Worm (Caenorhabditis elegans) whole organism, L2 larva: ENCODE data around the gene srd-38.

Source experiments
- C34F6.9 ChIP-seq: fragments of 150-350 bp; optimal IDR thresholded peaks from 2 replicates; lab custom pipeline; 2014; ENCODE audit warnings: missing biosample characterization, missing genetic modification characterization
- F13H6.1 ChIP-seq: sonication (generic microtip); optimal IDR thresholded peaks from 2 replicates; lab custom pipeline; 2016; ENCODE audit warnings: missing genetic modification characterization, missing compliant biosample characterization
- R02D3.7 ChIP-seq: fragments of 150-350 bp; optimal IDR thresholded peaks from 2 replicates; lab custom pipeline; 2014; ENCODE audit warnings: missing biosample characterization, missing genetic modification characterization
- Y55F3AM.14 ChIP-seq: fragments of 200-800 bp; sonication (Bioruptor generic); optimal IDR thresholded peaks from 2 replicates; lab custom pipeline; 2018; ENCODE audit warnings: mild to moderate bottlenecking, missing genetic modification characterization, missing compliant biosample characterization
- ZK546.5 ChIP-seq: sonication (generic microtip); optimal IDR thresholded peaks from 2 replicates; lab custom pipeline; 2017; ENCODE audit warnings: missing biosample characterization, missing genetic modification characterization
- alr-1 ChIP-seq: fragments of 150-350 bp; optimal IDR thresholded peaks from 2 replicates; lab custom pipeline; 2014; ENCODE audit warnings: missing biosample characterization, missing genetic modification characterization
- aly-2 ChIP-seq: fragments of 150-350 bp; optimal IDR thresholded peaks from 2 replicates; lab custom pipeline; 2014; ENCODE audit warnings: missing biosample characterization, missing genetic modification characterization
- ama-1 ChIP-seq: fragments of 150-350 bp; optimal IDR thresholded peaks from 2 replicates; lab custom pipeline; 2018; ENCODE audit warnings: inconsistent platforms
- blmp-1 ChIP-seq: sonication (generic microtip); optimal IDR thresholded peaks from 2 replicates; lab custom pipeline; 2017; ENCODE audit warnings: missing genetic modification characterization, mild to moderate bottlenecking, missing compliant biosample characterization, antibody characterized with exemption, moderate library complexity; ENCODE audit not compliant: insufficient read depth
- ceh-16 ChIP-seq: fragments of 150-350 bp; optimal IDR thresholded peaks from 2 replicates; lab custom pipeline; 2014; ENCODE audit warnings: missing biosample characterization, missing genetic modification characterization
- crh-2 ChIP-seq: sonication (generic microtip); optimal IDR thresholded peaks from 2 replicates; lab custom pipeline; 2017; ENCODE audit warnings: missing biosample characterization, missing genetic modification characterization
- dmd-4 ChIP-seq: sonication (generic microtip); optimal IDR thresholded peaks from 2 replicates; lab custom pipeline; 2017; ENCODE audit warnings: missing biosample characterization, missing genetic modification characterization
- elt-1 ChIP-seq: fragments of 150-350 bp; optimal IDR thresholded peaks from 2 replicates; lab custom pipeline; 2014; ENCODE audit warnings: missing biosample characterization, missing genetic modification characterization
- fos-1 ChIP-seq: fragments of 150-350 bp; optimal IDR thresholded peaks from 2 replicates; lab custom pipeline; 2014; ENCODE audit warnings: missing biosample characterization, missing genetic modification characterization
- gmeb-1 ChIP-seq: fragments of 150-350 bp; optimal IDR thresholded peaks from 2 replicates; lab custom pipeline; 2014; ENCODE audit warnings: missing biosample characterization, missing genetic modification characterization
- lin-13 ChIP-seq: fragments of 150-350 bp; optimal IDR thresholded peaks from 2 replicates; lab custom pipeline; 2014; ENCODE audit warnings: missing biosample characterization, missing genetic modification reagents, missing genetic modification characterization
- lin-39 ChIP-seq: fragments of 150-350 bp; optimal IDR thresholded peaks from 2 replicates; lab custom pipeline; 2014; ENCODE audit warnings: missing biosample characterization, missing genetic modification reagents, missing genetic modification characterization
- mab-5 ChIP-seq: fragments of 150-350 bp; optimal IDR thresholded peaks from 2 replicates; lab custom pipeline; 2014; ENCODE audit warnings: missing biosample characterization, missing genetic modification characterization
- mbf-1 ChIP-seq: sonication (generic microtip); optimal IDR thresholded peaks from 2 replicates; lab custom pipeline; 2017; ENCODE audit warnings: missing biosample characterization, missing genetic modification characterization
- mdl-1 ChIP-seq, 2 experiments: fragments of 150-350 bp in 1 of 2; sonication (generic microtip) in 1 of 2; optimal IDR thresholded peaks; 2 replicates each; lab custom pipeline; 2017; ENCODE audit warnings: missing biosample characterization in 2 of 2, missing genetic modification characterization in 2 of 2
- nhr-10 ChIP-seq: sonication (generic microtip); optimal IDR thresholded peaks from 2 replicates; lab custom pipeline; 2017; ENCODE audit warnings: missing biosample characterization, missing genetic modification characterization
- nhr-11 ChIP-seq: fragments of 150-350 bp; optimal IDR thresholded peaks from 2 replicates; lab custom pipeline; 2014; ENCODE audit warnings: missing biosample characterization, missing genetic modification characterization
- nhr-12 ChIP-seq: fragments of 150-350 bp; optimal IDR thresholded peaks from 2 replicates; lab custom pipeline; 2014; ENCODE audit warnings: missing biosample characterization, missing genetic modification characterization
- nhr-129 ChIP-seq: fragments of 150-350 bp; optimal IDR thresholded peaks from 2 replicates; lab custom pipeline; 2014; ENCODE audit warnings: missing biosample characterization, missing genetic modification characterization
- nhr-21 ChIP-seq: fragments of 150-350 bp; optimal IDR thresholded peaks from 2 replicates; lab custom pipeline; 2014; ENCODE audit warnings: missing biosample characterization, missing genetic modification characterization
- nhr-23 ChIP-seq: fragments of 150-350 bp; optimal IDR thresholded peaks from 2 replicates; lab custom pipeline; 2014; ENCODE audit warnings: missing biosample characterization, missing genetic modification reagents, missing genetic modification characterization
- nhr-237 ChIP-seq: fragments of 150-350 bp; optimal IDR thresholded peaks from 2 replicates; lab custom pipeline; 2014; ENCODE audit warnings: missing biosample characterization, missing genetic modification characterization
- nhr-25 ChIP-seq: fragments of 150-350 bp; sonication (generic microtip); optimal IDR thresholded peaks from 3 replicates; lab custom pipeline; 2014; ENCODE audit warnings: missing biosample characterization, missing genetic modification characterization
- nhr-77 ChIP-seq: fragments of 150-350 bp; optimal IDR thresholded peaks from 2 replicates; lab custom pipeline; 2014; ENCODE audit warnings: missing biosample characterization, missing genetic modification characterization
- sem-4 ChIP-seq: fragments of 150-350 bp; optimal IDR thresholded peaks from 2 replicates; lab custom pipeline; 2014; ENCODE audit warnings: missing biosample characterization, missing genetic modification reagents, missing genetic modification characterization
- sma-3 ChIP-seq: sonication (generic microtip); optimal IDR thresholded peaks from 2 replicates; lab custom pipeline; 2016; ENCODE audit warnings: missing genetic modification reagents, missing genetic modification characterization, missing compliant biosample characterization
- sma-9 ChIP-seq, 2 experiments: fragments of 150-350 bp in 1 of 2; sonication (generic microtip) in 1 of 2; optimal IDR thresholded peaks; 2 replicates each; lab custom pipeline; 2014 to 2016; ENCODE audit warnings: missing genetic modification characterization in 2 of 2, mild to moderate bottlenecking in 1 of 2, missing biosample characterization in 1 of 2, missing compliant biosample characterization in 1 of 2, missing genetic modification reagents in 1 of 2, moderate library complexity in 1 of 2
- unc-39 ChIP-seq: fragments of 150-350 bp; optimal IDR thresholded peaks from 2 replicates; lab custom pipeline; 2014; ENCODE audit warnings: missing biosample characterization, missing genetic modification characterization
- unc-55 ChIP-seq: fragments of 150-350 bp; sonication (generic microtip); optimal IDR thresholded peaks from 3 replicates; lab custom pipeline; 2014; ENCODE audit warnings: missing biosample characterization, missing genetic modification reagents, missing genetic modification characterization
- unc-62 ChIP-seq: fragments of 150-350 bp; optimal IDR thresholded peaks from 2 replicates; lab custom pipeline; 2014; ENCODE audit warnings: missing biosample characterization, missing genetic modification reagents, missing genetic modification characterization
- zag-1 ChIP-seq: fragments of 150-350 bp; optimal IDR thresholded peaks from 2 replicates; lab custom pipeline; 2014; ENCODE audit warnings: missing biosample characterization, missing genetic modification characterization
- ztf-4 ChIP-seq: fragments of 150-350 bp; optimal IDR thresholded peaks from 2 replicates; lab custom pipeline; 2014; ENCODE audit warnings: missing biosample characterization, missing genetic modification characterization

Gene srd-38

ce11 chrX:13283462-13283861 lies 8.1 kb upstream of the srd-38 start:
- TF ChIP-seq nhr-23 (tag; lab: Kevin White, UChicago) (no peak), dmd-4 (tag; lab: Kevin White, UChicago) (no peak), mdl-1 (tag; optimal IDR thresholded peaks at IDR 0.05; lab: Kevin White, UChicago) (no peak), ama-1 (no peak), lin-39 (no peak), fos-1 (tag; lab: Kevin White, UChicago) (no peak), lin-13 (GFP tag; lab: Kevin White, UChicago) (no peak), alr-1 (no peak), mab-5 (tag; lab: Kevin White, UChicago) (no peak), ztf-4 (tag; lab: Kevin White, UChicago) (no peak), nhr-11 (no peak), crh-2 (peak; percentile 7), sma-3 (GFP tag; lab: Kevin White, UChicago) (no peak), elt-1 (tag; lab: Kevin White, UChicago) (no peak), unc-55 (GFP tag; lab: Kevin White, UChicago) (no peak), unc-39 (tag; lab: Kevin White, UChicago) (no peak), nhr-129 (no peak), mbf-1 (no peak), sem-4 (tag; lab: Kevin White, UChicago) (no peak), ZK546.5 (no peak), nhr-25 (tag; lab: Kevin White, UChicago) (no peak), sma-9 (GFP tag; optimal IDR thresholded peaks at IDR 0.05; lab: Kevin White, UChicago) (peak; percentile 19), sma-9 (tag; optimal IDR thresholded peaks at IDR 0.05; lab: Kevin White, UChicago) (no peak), ceh-16 (tag; lab: Kevin White, UChicago) (no peak), nhr-10 (tag; lab: Kevin White, UChicago) (no peak), R02D3.7 (tag; lab: Kevin White, UChicago) (no peak), F13H6.1 (tag; lab: Kevin White, UChicago) (no peak), nhr-21 (tag; lab: Kevin White, UChicago) (peak; percentile 1)

- TF ChIP-seq sma-9 (GFP tag; optimal IDR thresholded peaks at IDR 0.05; lab: Kevin White, UChicago) (no peak), sma-9 (tag; optimal IDR thresholded peaks at IDR 0.05; lab: Kevin White, UChicago) (no peak), nhr-10 (tag; lab: Kevin White, UChicago) (no peak), nhr-11 (no peak), mab-5 (tag; lab: Kevin White, UChicago) (no peak), elt-1 (tag; lab: Kevin White, UChicago) (no peak), nhr-237 (tag; lab: Kevin White, UChicago) (no peak), F13H6.1 (tag; lab: Kevin White, UChicago) (no peak), unc-62 (no peak), sma-3 (GFP tag; lab: Kevin White, UChicago) (no peak), alr-1 (no peak), ztf-4 (tag; lab: Kevin White, UChicago) (no peak), dmd-4 (tag; lab: Kevin White, UChicago) (no peak)
These were observed 7.5 kb upstream of the srd-38 start, which contains the start of gene cyp-14A4 for ce11 chrX:13284091-13284490. TSS of gene cyp-14A4 (minus strand) at chrX:13284197.

ce11 chrX:13284618-13285017 lies 7.0 kb upstream of the srd-38 start:
- TF ChIP-seq dmd-4 (tag; lab: Kevin White, UChicago) (no peak), unc-55 (GFP tag; lab: Kevin White, UChicago) (no peak), nhr-129 (no peak), nhr-237 (tag; lab: Kevin White, UChicago) (no peak), zag-1 (tag; lab: Kevin White, UChicago) (no peak), ZK546.5 (no peak), blmp-1 (tag; lab: Kevin White, UChicago) (no peak), Y55F3AM.14 (GFP tag; lab: Kevin White, UChicago) (no peak), mbf-1 (no peak), unc-62 (no peak), ama-1 (no peak), ceh-16 (tag; lab: Kevin White, UChicago) (no peak), gmeb-1 (tag; lab: Kevin White, UChicago) (no peak), sem-4 (tag; lab: Kevin White, UChicago) (no peak)

- TF ChIP-seq mbf-1 (no peak), blmp-1 (tag; lab: Kevin White, UChicago) (no peak), unc-62 (no peak), nhr-21 (tag; lab: Kevin White, UChicago) (no peak), nhr-77 (tag; lab: Kevin White, UChicago) (no peak), aly-2 (no peak), ztf-4 (tag; lab: Kevin White, UChicago) (no peak), nhr-12 (tag; lab: Kevin White, UChicago) (no peak), C34F6.9 (tag; lab: Kevin White, UChicago) (no peak), alr-1 (no peak)
These were observed 5.1 kb upstream of the srd-38 start, which contains the start of gene R04D3.2 for ce11 chrX:13286533-13286932. TSS of gene R04D3.2 (minus strand) at chrX:13286633.
